Worm (Caenorhabditis elegans): Measurements from ENCODE around the gene R10E4.3.

Gene R10E4.3

DNA sequence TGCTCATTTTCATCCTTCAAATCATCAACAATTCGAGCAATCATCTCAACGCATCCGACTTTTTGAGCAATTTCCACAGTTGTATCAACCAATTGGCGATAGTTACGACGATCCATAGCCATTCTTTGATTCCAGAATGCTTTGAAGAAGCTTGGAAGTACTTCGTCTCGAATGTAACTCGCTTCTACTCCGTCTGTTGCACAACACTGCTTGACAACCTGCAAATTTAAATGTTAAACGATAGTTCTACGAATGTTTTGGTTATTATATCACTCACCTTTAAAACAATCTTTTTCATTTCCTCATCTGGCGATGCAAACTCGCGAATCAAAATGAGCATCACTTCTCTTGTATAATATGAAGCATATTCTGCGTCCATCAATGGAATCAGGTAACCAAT, 21.4 kb downstream of the R10E4.3 start:
- TF ChIP-seq lsy-2 (tag; optimal IDR thresholded peaks at IDR 0.05) (no peak), efl-1 (optimal IDR thresholded peaks at IDR 0.05) (no peak), efl-1 (GFP tag; optimal IDR thresholded peaks at IDR 0.05 in 1 of 2) (peak in 1 of 2 experiments; percentile 70), ztf-11 (tag; optimal IDR thresholded peaks at IDR 0.05) (no peak), jun-1 (tag; optimal IDR thresholded peaks at IDR 0.05) (no peak), tlp-1 (tag; optimal IDR thresholded peaks at IDR 0.05) (no peak)

DNA sequence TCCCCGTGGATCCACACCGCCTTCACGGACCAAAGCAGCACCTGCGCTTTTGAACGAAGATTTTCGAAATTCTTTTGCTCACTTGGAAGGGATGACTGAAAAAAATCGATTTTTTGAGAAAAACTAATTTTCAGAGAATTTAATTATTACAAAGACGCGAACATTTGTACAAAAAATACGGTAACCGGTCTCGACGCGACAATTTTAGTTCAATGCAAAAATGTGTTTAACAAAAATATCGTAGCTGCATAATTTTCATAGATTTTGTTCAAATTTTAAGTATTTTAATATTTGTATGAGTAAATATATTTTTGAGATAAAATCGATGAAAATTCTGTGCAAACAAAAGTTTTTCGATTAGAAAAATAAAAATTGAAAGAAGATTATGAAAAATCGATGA, 24.2 kb downstream of the R10E4.3 start, which contains the start of gene T08A11.1:
T08A11.1 (minus strand) TSS at position 101 of the 400 bp plus-strand sequence.
- TF ChIP-seq snu-23 (GFP tag; optimal IDR thresholded peaks at IDR 0.05) = no peak
- no peak for TF ChIP-seq F16B12.6 (tag; optimal IDR thresholded peaks at IDR 0.05)
- TF ChIP-seq efl-1 (optimal IDR thresholded peaks at IDR 0.05) = no peak
- TF ChIP-seq efl-1 (GFP tag; optimal IDR thresholded peaks at IDR 0.05 in 1 of 2) = no peak
- TF ChIP-seq ceh-90 (tag; optimal IDR thresholded peaks at IDR 0.05) = no peak
- no peak for TF ChIP-seq zag-1 (tag; optimal IDR thresholded peaks at IDR 0.05)
- TF ChIP-seq fkh-10 (GFP tag; optimal IDR thresholded peaks at IDR 0.05) = no peak
- no peak for TF ChIP-seq zip-4 (GFP tag; optimal IDR thresholded peaks at IDR 0.05)
- no peak for TF ChIP-seq egl-27 (tag; optimal IDR thresholded peaks at IDR 0.05)
- no peak for TF ChIP-seq C04F5.9 (tag; optimal IDR thresholded peaks at IDR 0.05)
- no peak for TF ChIP-seq C16A3.4 (tag; optimal IDR thresholded peaks at IDR 0.05)
- no peak for TF ChIP-seq ztf-4 (tag; optimal IDR thresholded peaks at IDR 0.05)
- TF ChIP-seq fkh-4 (tag; optimal IDR thresholded peaks at IDR 0.05; ENCODE audit: borderline replicate concordance) = no peak
- TF ChIP-seq dpl-1 (GFP tag; optimal IDR thresholded peaks at IDR 0.05) = no peak
- TF ChIP-seq unc-130 (tag; optimal IDR thresholded peaks at IDR 0.05) = no peak
- TF ChIP-seq elt-3 (tag; optimal IDR thresholded peaks at IDR 0.05) = no peak
- no peak for TF ChIP-seq sox-4 (tag; optimal IDR thresholded peaks at IDR 0.05)
- no peak for TF ChIP-seq lir-3 (tag; optimal IDR thresholded peaks at IDR 0.05; ENCODE audit: poor library complexity)
- TF ChIP-seq ets-5 (GFP tag; IDR thresholded peaks at IDR 0.05) = no peak
- TF ChIP-seq unc-98 (GFP tag; IDR thresholded peaks at IDR 0.05) = no peak

DNA sequence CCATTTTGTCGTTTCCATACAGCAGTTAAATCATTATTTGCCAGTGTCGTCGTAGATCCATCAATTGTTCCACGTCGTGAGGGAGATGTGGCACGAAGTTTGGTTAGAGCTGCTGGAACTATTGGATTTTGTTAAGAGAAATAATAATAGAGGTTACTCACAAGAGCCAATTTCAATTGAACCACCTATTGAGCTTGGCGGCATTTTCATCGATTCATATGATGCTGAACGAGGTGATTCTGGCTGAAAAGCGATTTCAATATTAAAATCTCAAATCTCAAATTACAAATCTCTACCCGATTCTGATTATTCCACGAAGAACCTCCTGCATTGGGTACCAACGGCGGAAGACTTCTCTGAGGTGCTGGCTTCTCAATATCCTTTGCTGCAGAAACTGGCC, 29.4 kb downstream of the R10E4.3 start:
- TF ChIP-seq vab-15 (tag; optimal IDR thresholded peaks at IDR 0.05) (no peak), lin-35 (GFP tag; optimal IDR thresholded peaks at IDR 0.05) (no peak), rnt-1 (tag; optimal IDR thresholded peaks at IDR 0.05) (no peak), pax-3 (tag; optimal IDR thresholded peaks at IDR 0.05) (no peak), dsc-1 (tag; optimal IDR thresholded peaks at IDR 0.05) (no peak), unc-62 (GFP tag; optimal IDR thresholded peaks at IDR 0.05) (no peak), mdl-1 (tag; optimal IDR thresholded peaks at IDR 0.05) (no peak), nhr-47 (tag; optimal IDR thresholded peaks at IDR 0.05) (no peak), hpl-2 (GFP tag; optimal IDR thresholded peaks at IDR 0.05) (no peak), F16B12.6 (tag; optimal IDR thresholded peaks at IDR 0.05) (no peak), hlh-4 (tag; optimal IDR thresholded peaks at IDR 0.05) (no peak), pag-3 (tag; optimal IDR thresholded peaks at IDR 0.05; ENCODE audit: borderline replicate concordance, insufficient read depth) (no peak), efl-3 (GFP tag; optimal IDR thresholded peaks at IDR 0.05) (no peak), pqm-1 (tag; optimal IDR thresholded peaks at IDR 0.05) (no peak), unc-86 (tag; optimal IDR thresholded peaks at IDR 0.05) (no peak), ztf-11 (tag; optimal IDR thresholded peaks at IDR 0.05) (no peak)

DNA sequence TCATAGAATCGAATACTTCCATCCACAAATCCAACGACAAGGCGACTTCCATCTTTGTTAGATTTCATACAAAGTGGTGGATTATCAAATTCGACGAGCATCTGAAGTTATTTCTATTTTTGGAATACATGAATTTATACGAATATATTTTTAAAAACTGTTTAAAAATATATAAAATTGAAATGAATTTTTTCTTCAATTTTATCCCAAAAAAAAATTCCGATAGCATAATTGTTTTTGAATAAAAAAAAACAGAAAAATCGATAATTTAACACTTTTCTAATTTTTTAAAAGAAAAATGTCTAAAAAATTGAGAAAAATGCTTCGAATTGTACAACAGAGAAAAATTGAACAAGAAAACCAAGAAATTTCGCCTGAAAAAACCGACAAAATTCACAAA, 39.7 kb downstream of the R10E4.3 start, which contains the start of gene Y44F5A.1:
Y44F5A.1 (minus strand) TSS at position 101 of the 400 bp plus-strand sequence.
- TF ChIP-seq unc-62 (GFP tag; optimal IDR thresholded peaks at IDR 0.05) = no peak
- TF ChIP-seq aly-2 (tag; optimal IDR thresholded peaks at IDR 0.05) = no peak
- TF ChIP-seq swsn-7 (tag; optimal IDR thresholded peaks at IDR 0.05) = no peak
- no peak for TF ChIP-seq grh-1 (GFP tag; IDR thresholded peaks at IDR 0.05)
- TF ChIP-seq nhr-11 (tag; optimal IDR thresholded peaks at IDR 0.05) = no peak
- TF ChIP-seq dpl-1 (GFP tag; optimal IDR thresholded peaks at IDR 0.05) = no peak
- no peak for TF ChIP-seq unc-98 (GFP tag; IDR thresholded peaks at IDR 0.05)
- TF ChIP-seq egl-27 (tag; optimal IDR thresholded peaks at IDR 0.05) = no peak
- no peak for TF ChIP-seq ces-1 (GFP tag; optimal IDR thresholded peaks at IDR 0.05)
- TF ChIP-seq ceh-63 (GFP tag; optimal IDR thresholded peaks at IDR 0.05) = no peak
- TF ChIP-seq lin-35 (GFP tag; optimal IDR thresholded peaks at IDR 0.05) = no peak
- TF ChIP-seq hlh-17 (GFP tag; optimal IDR thresholded peaks at IDR 0.05; ENCODE audit: borderline replicate concordance) = no peak
- TF ChIP-seq ceh-90 (tag; optimal IDR thresholded peaks at IDR 0.05) = no peak
- no peak for TF ChIP-seq sox-4 (tag; optimal IDR thresholded peaks at IDR 0.05)
- TF ChIP-seq nhr-19 (GFP tag; conservative IDR thresholded peaks at IDR 0.05) = no peak
- no peak for TF ChIP-seq blmp-1 (tag; optimal IDR thresholded peaks at IDR 0.05)
- TF ChIP-seq xbp-1 (tag; optimal IDR thresholded peaks at IDR 0.05) = no peak
- no peak for TF ChIP-seq nhr-84 (tag; optimal IDR thresholded peaks at IDR 0.05)
